Fruit fly (Drosophila melanogaster): ENCODE data around the gene C901.

DNA sequence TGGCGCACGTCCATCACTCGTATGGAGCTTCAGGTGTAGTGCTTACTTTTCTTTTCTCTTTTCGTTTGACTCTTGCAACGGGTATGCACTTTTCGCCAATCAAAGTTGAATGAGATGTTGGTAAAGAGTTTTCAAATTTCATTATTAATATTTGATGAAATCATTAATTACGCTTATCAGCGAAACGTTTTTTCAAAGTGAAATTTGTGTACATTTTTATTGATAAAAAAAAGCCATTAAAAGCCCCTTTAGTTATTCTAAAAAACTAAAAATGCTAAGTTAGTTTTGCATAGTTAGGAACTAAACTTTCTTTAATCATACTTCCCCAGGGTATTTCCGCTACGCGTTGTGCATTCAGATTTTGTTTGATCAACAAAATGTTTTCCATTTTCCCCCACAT, 13.7 kb downstream of the C901 start:
- no peak for TF ChIP-seq CG7045 (GFP tag; optimal IDR thresholded peaks at IDR 0.05)
- no peak for TF ChIP-seq CG1620 (GFP tag; optimal IDR thresholded peaks at IDR 0.05)
- no peak for TF ChIP-seq pad (GFP tag; optimal IDR thresholded peaks at IDR 0.05)
- no peak for TF ChIP-seq Hr96 (GFP tag; optimal IDR thresholded peaks at IDR 0.05)
- no peak for TF ChIP-seq CG33017 (tag; optimal IDR thresholded peaks at IDR 0.05)
- no peak for TF ChIP-seq Clk (GFP tag; optimal IDR thresholded peaks at IDR 0.05)
- no peak for TF ChIP-seq tj (GFP tag; optimal IDR thresholded peaks at IDR 0.05)
- no peak for TF ChIP-seq CG7101 (tag; optimal IDR thresholded peaks at IDR 0.05)
- no peak for TF ChIP-seq cnc (optimal IDR thresholded peaks at IDR 0.05)
- TF ChIP-seq kay (GFP tag; ENCODE audit: borderline replicate concordance), result no peak
- TF ChIP-seq CG14711 (tag; optimal IDR thresholded peaks at IDR 0.05), result no peak
